Worm (Caenorhabditis elegans) whole organism, young adult: Measurements from ENCODE around the gene mct-5.

ENCODE experiments used
- B0261.1 ChIP-seq: sonication (generic microtip); optimal IDR thresholded peaks from 2 replicates; lab custom pipeline; 2016; ENCODE audit warnings: mild to moderate bottlenecking, missing genetic modification characterization, moderate library complexity, missing compliant biosample characterization
- B0336.3 ChIP-seq: fragments of 200-800 bp; sonication (Bioruptor generic); IDR thresholded peaks from 2 replicates; pipeline ENCODE4 v1.3.6; 2022; ENCODE audit warnings: missing genetic modification characterization, missing compliant biosample characterization
- D2030.7 ChIP-seq: fragments of 200-800 bp; sonication (Bioruptor generic); IDR thresholded peaks from 2 replicates; pipeline ENCODE4 v1.3.6; 2022; ENCODE audit warnings: missing genetic modification reagents, missing genetic modification characterization, missing compliant biosample characterization
- F10E7.11 ChIP-seq: sonication (generic microtip); optimal IDR thresholded peaks from 2 replicates; lab custom pipeline; 2017; ENCODE audit warnings: mild to moderate bottlenecking, missing genetic modification characterization, moderate library complexity, missing compliant biosample characterization
- F37B4.10 ChIP-seq: fragments of 200-800 bp; sonication (Bioruptor generic); IDR thresholded peaks from 2 replicates; pipeline ENCODE4 v1.3.6; 2022; ENCODE audit warnings: missing genetic modification characterization, missing compliant biosample characterization
- F39B2.1 ChIP-seq: fragments of 200-800 bp; sonication (Bioruptor generic); IDR thresholded peaks from 2 replicates; pipeline ENCODE4 v1.3.6; 2022; ENCODE audit warnings: missing genetic modification reagents, missing genetic modification characterization, missing compliant biosample characterization
- T07F8.4 ChIP-seq: sonication (generic microtip); optimal IDR thresholded peaks from 2 replicates; lab custom pipeline; 2016; ENCODE audit warnings: mild to moderate bottlenecking, missing genetic modification characterization, moderate library complexity, missing compliant biosample characterization
- Y53F4B.3 ChIP-seq: fragments of 200-800 bp; sonication (Bioruptor generic); IDR thresholded peaks from 2 replicates; pipeline ENCODE4 v1.3.6; 2022; ENCODE audit warnings: missing genetic modification reagents, missing genetic modification characterization, missing compliant biosample characterization
- Y53G8AR.9 ChIP-seq: fragments of 200-800 bp; sonication (Bioruptor generic); conservative IDR thresholded peaks from 2 replicates; pipeline ENCODE4 v1.3.6; 2022; ENCODE audit warnings: missing genetic modification reagents, missing genetic modification characterization, missing compliant biosample characterization
- Y95B8A.8 ChIP-seq: fragments of 200-800 bp; sonication (Bioruptor generic); IDR thresholded peaks from 2 replicates; pipeline ENCODE4 v1.3.6; 2022; ENCODE audit warnings: missing genetic modification reagents, missing genetic modification characterization, missing compliant biosample characterization
- ama-1 ChIP-seq, 3 experiments: fragments of 150-350 bp in 1 of 3; sonication (generic microtip) in 2 of 3; optimal IDR thresholded peaks; 2 replicates each; lab custom pipeline; 2014 to 2018; ENCODE audit warnings: missing biosample characterization in 2 of 3, missing genetic modification characterization in 2 of 3, missing genetic modification reagents in 2 of 3
- attf-3 ChIP-seq: fragments of 200-800 bp; sonication (Bioruptor generic); conservative IDR thresholded peaks from 2 replicates; pipeline ENCODE4 v1.3.6; 2022; ENCODE audit warnings: missing genetic modification reagents, missing genetic modification characterization, missing compliant biosample characterization
- attf-6 ChIP-seq: fragments of 200-800 bp; sonication (Bioruptor generic); IDR thresholded peaks from 2 replicates; pipeline ENCODE4 v1.3.6; 2022; ENCODE audit warnings: missing genetic modification reagents, missing genetic modification characterization, missing compliant biosample characterization
- ceh-79 ChIP-seq: sonication (generic microtip); optimal IDR thresholded peaks from 2 replicates; lab custom pipeline; 2017; ENCODE audit warnings: mild to moderate bottlenecking, missing genetic modification characterization, missing compliant biosample characterization
- die-1 ChIP-seq: sonication (generic microtip); optimal IDR thresholded peaks from 2 replicates; lab custom pipeline; 2016; ENCODE audit warnings: missing genotype, mild to moderate bottlenecking, missing genetic modification characterization, missing compliant biosample characterization
- efl-1 ChIP-seq: fragments of 150-350 bp; optimal IDR thresholded peaks from 2 replicates; lab custom pipeline; 2014; ENCODE audit warnings: missing biosample characterization, missing genetic modification reagents, missing genetic modification characterization
- ets-4 ChIP-seq: fragments of 200-800 bp; sonication (Bioruptor generic); optimal IDR thresholded peaks from 2 replicates; lab custom pipeline; 2018; ENCODE audit warnings: mild to moderate bottlenecking, missing genetic modification characterization, missing compliant biosample characterization
- fkh-3 ChIP-seq: sonication (generic microtip); optimal IDR thresholded peaks from 2 replicates; lab custom pipeline; 2016; ENCODE audit warnings: mild to moderate bottlenecking, missing genetic modification characterization, missing compliant biosample characterization
- him-1 ChIP-seq: sonication (generic microtip); optimal IDR thresholded peaks from 2 replicates; lab custom pipeline; 2016; ENCODE audit warnings: missing genotype, missing genetic modification reagents, missing genetic modification characterization, missing compliant biosample characterization
- hlh-12 ChIP-seq: sonication (generic microtip); optimal IDR thresholded peaks from 2 replicates; lab custom pipeline; 2016; ENCODE audit warnings: missing genetic modification characterization, missing compliant biosample characterization
- hmg-1.2 ChIP-seq: fragments of 200-800 bp; sonication (Bioruptor generic); IDR thresholded peaks from 2 replicates; pipeline ENCODE4 v1.3.6; 2022; ENCODE audit warnings: missing genetic modification reagents, missing genetic modification characterization, missing compliant biosample characterization
- hrde-1 ChIP-seq: sonication (generic microtip); optimal IDR thresholded peaks from 2 replicates; lab custom pipeline; 2016; ENCODE audit warnings: missing genetic modification characterization, mild to moderate bottlenecking, missing compliant biosample characterization, moderate library complexity, missing genotype, missing genetic modification reagents, borderline replicate concordance
- let-607 ChIP-seq, 2 experiments: fragments of 200-800 bp in 1 of 2; sonication (Bioruptor generic) in 1 of 2; sonication (generic microtip) in 1 of 2; optimal IDR thresholded peaks; 2 replicates each; lab custom pipeline; 2016 to 2018; ENCODE audit warnings: mild to moderate bottlenecking in 2 of 2, missing compliant biosample characterization in 2 of 2, missing genetic modification characterization in 2 of 2, moderate library complexity in 2 of 2, missing genotype in 1 of 2
- lin-26 ChIP-seq: fragments of 200-800 bp; sonication (Bioruptor generic); IDR thresholded peaks from 2 replicates; pipeline ENCODE4 v1.3.6; 2022; ENCODE audit warnings: missing genetic modification reagents, missing genetic modification characterization, missing compliant biosample characterization
- lin-35 ChIP-seq, 3 experiments: fragments of 150-350 bp in 2 of 3; sonication (generic microtip) in 1 of 3; optimal IDR thresholded peaks; 2 replicates each; lab custom pipeline; 2014 to 2018; ENCODE audit warnings: missing biosample characterization in 3 of 3, missing genetic modification characterization in 3 of 3, missing genetic modification reagents in 3 of 3
- lin-54 ChIP-seq: fragments of 200-800 bp; sonication (Bioruptor generic); optimal IDR thresholded peaks from 2 replicates; lab custom pipeline; 2018; ENCODE audit warnings: mild to moderate bottlenecking, missing genetic modification characterization, missing compliant biosample characterization
- lsl-1 ChIP-seq: fragments of 200-800 bp; sonication (Bioruptor generic); optimal IDR thresholded peaks from 2 replicates; lab custom pipeline; 2018; ENCODE audit warnings: mild to moderate bottlenecking, missing genetic modification characterization, moderate library complexity, missing compliant biosample characterization
- lsy-27 ChIP-seq: sonication (generic microtip); optimal IDR thresholded peaks from 2 replicates; lab custom pipeline; 2017; ENCODE audit warnings: missing genetic modification characterization, mild to moderate bottlenecking, missing compliant biosample characterization, antibody characterized with exemption, missing genotype, borderline replicate concordance; ENCODE audit not compliant: insufficient read depth
- madf-3 ChIP-seq: fragments of 200-800 bp; sonication (Bioruptor generic); IDR thresholded peaks from 2 replicates; pipeline ENCODE4 v1.3.6; 2022; ENCODE audit warnings: missing genetic modification reagents, missing genetic modification characterization, missing compliant biosample characterization
- madf-6 ChIP-seq: fragments of 200-800 bp; sonication (Bioruptor generic); IDR thresholded peaks from 2 replicates; pipeline ENCODE4 v1.3.6; 2022; ENCODE audit warnings: missing genetic modification reagents, missing genetic modification characterization, missing compliant biosample characterization
- madf-8 ChIP-seq: fragments of 200-800 bp; sonication (Bioruptor generic); conservative IDR thresholded peaks from 2 replicates; pipeline ENCODE4 v1.3.6; 2022; ENCODE audit warnings: missing genetic modification reagents, missing genetic modification characterization, missing compliant biosample characterization
- mcd-1 ChIP-seq: fragments of 200-800 bp; sonication (Bioruptor generic); IDR thresholded peaks from 2 replicates; pipeline ENCODE4 v1.3.6; 2022; ENCODE audit warnings: missing genetic modification reagents, missing genetic modification characterization, missing compliant biosample characterization
- mes-4 ChIP-seq: sonication (generic microtip); optimal IDR thresholded peaks from 2 replicates; lab custom pipeline; 2016; ENCODE audit warnings: missing genotype, missing genetic modification characterization, missing compliant biosample characterization
- nfya-2 ChIP-seq: fragments of 200-800 bp; sonication (Bioruptor generic); IDR thresholded peaks from 2 replicates; pipeline ENCODE4 v1.3.6; 2022; ENCODE audit warnings: missing genetic modification reagents, missing genetic modification characterization, missing compliant biosample characterization
- nhr-179 ChIP-seq: sonication (generic microtip); optimal IDR thresholded peaks from 2 replicates; lab custom pipeline; 2016; ENCODE audit warnings: mild to moderate bottlenecking, missing genetic modification characterization, missing compliant biosample characterization
- nhr-27 ChIP-seq: fragments of 200-800 bp; sonication (Bioruptor generic); optimal IDR thresholded peaks from 2 replicates; lab custom pipeline; 2018; ENCODE audit warnings: mild to moderate bottlenecking, missing genetic modification characterization, moderate library complexity, missing compliant biosample characterization
- nhr-80 ChIP-seq: sonication (generic microtip); optimal IDR thresholded peaks from 2 replicates; lab custom pipeline; 2016; ENCODE audit warnings: missing genetic modification characterization, missing compliant biosample characterization
- rcor-1 ChIP-seq: fragments of 200-800 bp; sonication (Bioruptor generic); IDR thresholded peaks from 2 replicates; pipeline ENCODE4 v1.3.6; 2022; ENCODE audit warnings: missing genetic modification reagents, missing genetic modification characterization, missing compliant biosample characterization
- snpc-4 ChIP-seq, 5 experiments: fragments of 150-350 bp in 1 of 5; sonication (generic microtip) in 4 of 5; optimal IDR thresholded peaks; 2 replicates each; lab custom pipeline; 2014 to 2018; ENCODE audit warnings: missing genetic modification characterization in 5 of 5, missing biosample characterization in 3 of 5, antibody characterized with exemption in 2 of 5, mild to moderate bottlenecking in 2 of 5, missing compliant biosample characterization in 2 of 5, missing genotype in 2 of 5, moderate library complexity in 2 of 5, missing genetic modification reagents in 1 of 5
- tbp1 ChIP-seq: fragments of 200-800 bp; sonication (Bioruptor generic); optimal IDR thresholded peaks from 2 replicates; lab custom pipeline; 2018; ENCODE audit warnings: mild to moderate bottlenecking, missing genetic modification characterization, missing compliant biosample characterization
- xnd-1 ChIP-seq: sonication (generic microtip); optimal IDR thresholded peaks from 2 replicates; lab custom pipeline; 2016; ENCODE audit warnings: missing genotype, missing genetic modification reagents, missing genetic modification characterization, missing compliant biosample characterization
- ztf-25 ChIP-seq: fragments of 200-800 bp; sonication (Bioruptor generic); IDR thresholded peaks from 2 replicates; pipeline ENCODE4 v1.3.6; 2022; ENCODE audit warnings: missing genetic modification reagents, missing genetic modification characterization, missing compliant biosample characterization
- ztf-26 ChIP-seq: sonication (generic microtip); optimal IDR thresholded peaks from 2 replicates; lab custom pipeline; 2017; ENCODE audit warnings: missing genetic modification characterization, missing compliant biosample characterization

The mct-5 gene

ce11 chrII:7100838-7101237 lies 2.4 kb upstream of the mct-5 start, which contains the start of gene mmaa-1 (continued):
- peak; percentile 10 for TF ChIP-seq xnd-1
- no peak for TF ChIP-seq die-1 (tag; lab: Kevin White, UChicago)
- no peak for TF ChIP-seq F39B2.1 (GFP tag; lab: Robert Waterston, UW)
- no peak for TF ChIP-seq lin-35 (GFP tag; optimal IDR thresholded peaks at IDR 0.05; lab: Kevin White, UChicago)
- no peak for TF ChIP-seq hrde-1
- no peak for TF ChIP-seq hlh-12 (tag; lab: Kevin White, UChicago)
- no peak for TF ChIP-seq nhr-27
- no peak for TF ChIP-seq attf-3
- TF ChIP-seq Y53G8AR.9 = peak; percentile 88
- TF ChIP-seq nfya-2 (GFP tag; lab: Robert Waterston, UW) = no peak
- TF ChIP-seq snpc-4 (GFP tag; optimal IDR thresholded peaks at IDR 0.05; lab: Kevin White, UChicago) = no peak
- no peak for TF ChIP-seq snpc-4 (tag; optimal IDR thresholded peaks at IDR 0.05; lab: Kevin White, UChicago)
- TF ChIP-seq lsy-27 (tag; lab: Kevin White, UChicago) = no peak
- TF ChIP-seq madf-6 (GFP tag; lab: Robert Waterston, UW) = peak; percentile 25; the same call in 1 of the 2 replicates
- TF ChIP-seq nhr-80 (tag; lab: Kevin White, UChicago) = no peak
- no peak for TF ChIP-seq lsl-1 (GFP tag; lab: Kevin White, UChicago)
- TF ChIP-seq tbp1 (GFP tag; lab: Kevin White, UChicago) = no peak
- peak in 1 of 2 experiments; percentile 26 for TF ChIP-seq let-607 (tag; optimal IDR thresholded peaks at IDR 0.05; lab: Kevin White, UChicago)
- 0 out of 2 replicates have a peak, but pooled peaks have one; percentile 32 for TF ChIP-seq mcd-1 (GFP tag; lab: Robert Waterston, UW)
- no peak for TF ChIP-seq Y95B8A.8 (GFP tag; lab: Robert Waterston, UW)
- no peak for TF ChIP-seq B0261.1 (tag; lab: Kevin White, UChicago)
- TF ChIP-seq rcor-1 = no peak

ce11 chrII:7099231-7099630 lies 838 bp upstream of the mct-5 start:
- TF ChIP-seq nhr-179 (tag; lab: Kevin White, UChicago) = no peak
- TF ChIP-seq Y53G8AR.9 = 0 out of 2 replicates have a peak, but pooled peaks have one; percentile 50
- peak; percentile 64; the same call in 1 of the 2 replicates for TF ChIP-seq madf-3
- 0 out of 2 replicates have a peak, but pooled peaks have one; percentile 7 for TF ChIP-seq hmg-1.2 (GFP tag; lab: Robert Waterston, UW)
- peak; percentile 53 for TF ChIP-seq him-1 (tag; lab: Kevin White, UChicago)

ce11 chrII:7095970-7096369 lies 2.4 kb downstream of the mct-5 start:
- TF ChIP-seq ztf-26 (tag; lab: Kevin White, UChicago) (no peak), lin-26 (GFP tag; lab: Robert Waterston, UW) (0 out of 2 replicates have a peak, but pooled peaks have one; percentile 43), madf-6 (GFP tag; lab: Robert Waterston, UW) (peak; percentile 58), xnd-1 (peak; percentile 22), him-1 (tag; lab: Kevin White, UChicago) (peak; percentile 18), Y53F4B.3 (GFP tag; lab: Robert Waterston, UW) (no peak), T07F8.4 (tag; lab: Kevin White, UChicago) (no peak), efl-1 (GFP tag; lab: Kevin White, UChicago) (no peak), lin-54 (GFP tag; lab: Kevin White, UChicago) (no peak), fkh-3 (tag; lab: Kevin White, UChicago) (no peak)

- TF ChIP-seq B0336.3 (GFP tag; lab: Robert Waterston, UW) = no peak
- TF ChIP-seq mcd-1 (GFP tag; lab: Robert Waterston, UW) = no peak
- TF ChIP-seq ama-1 (optimal IDR thresholded peaks at IDR 0.05; lab: Kevin White, UChicago) = no peak
- TF ChIP-seq ama-1 (GFP tag; optimal IDR thresholded peaks at IDR 0.05; lab: Kevin White, UChicago) = no peak
- TF ChIP-seq ets-4 (GFP tag; lab: Kevin White, UChicago) = no peak
- no peak for TF ChIP-seq madf-8 (GFP tag; lab: Robert Waterston, UW)
- TF ChIP-seq F10E7.11 (tag; lab: Kevin White, UChicago) = no peak
- TF ChIP-seq ceh-79 = no peak
- no peak for TF ChIP-seq hlh-12 (tag; lab: Kevin White, UChicago)
- TF ChIP-seq attf-6 (GFP tag; lab: Robert Waterston, UW) = no peak
- TF ChIP-seq nhr-179 (tag; lab: Kevin White, UChicago) = no peak
- no peak for TF ChIP-seq D2030.7
- TF ChIP-seq mes-4 (tag; lab: Kevin White, UChicago) = no peak
- no peak for TF ChIP-seq ztf-25 (GFP tag; lab: Robert Waterston, UW)
- no peak for TF ChIP-seq F37B4.10
Measured at ce11 chrII:7093339-7093821, 5.0 kb downstream of the mct-5 start, which contains the start of gene T02G5.3. Gene T02G5.3 (plus strand): TSS chrII:7093389.
